Worm (Caenorhabditis elegans) whole organism, L4/young adult: ENCODE results near the gene F11D11.6.

Experiments used
- dao-5 ChIP-seq: sonication (generic microtip); optimal IDR thresholded peaks from 2 replicates; lab custom pipeline; 2016; ENCODE audit warnings: missing genotype, missing genetic modification characterization, moderate library complexity, missing compliant biosample characterization
- him-1 ChIP-seq: sonication (generic microtip); optimal IDR thresholded peaks from 2 replicates; lab custom pipeline; 2016; ENCODE audit warnings: missing genotype, missing genetic modification reagents, missing genetic modification characterization, missing compliant biosample characterization

ce11 chrV:18705319-18706062, 47.4 kb downstream of the F11D11.6 start:
- TF ChIP-seq him-1 (tag; lab: Kevin White, UChicago): no peak
- TF ChIP-seq dao-5 (tag; lab: Kevin White, UChicago): no peak
